Worm (Caenorhabditis elegans) whole organism, early embryonic: Measurements from ENCODE around the gene C24H10.3.

ENCODE experiments used
- aly-1 ChIP-seq: sonication (generic microtip); optimal IDR thresholded peaks from 2 replicates; lab custom pipeline; 2016; ENCODE audit warnings: missing genetic modification characterization, missing compliant biosample characterization
- ama-1 ChIP-seq: fragments of 150-350 bp; optimal IDR thresholded peaks from 2 replicates; lab custom pipeline; 2014
- ceh-13 ChIP-seq: fragments of 200-800 bp; sonication (Bioruptor generic); optimal IDR thresholded peaks from 2 replicates; lab custom pipeline; 2018; ENCODE audit warnings: mild to moderate bottlenecking, missing genetic modification characterization, missing compliant biosample characterization
- ceh-36 ChIP-seq: sonication (generic microtip); optimal IDR thresholded peaks from 2 replicates; lab custom pipeline; 2016; ENCODE audit warnings: missing genetic modification characterization, inconsistent platforms, missing compliant biosample characterization
- ets-7 ChIP-seq: sonication (generic microtip); optimal IDR thresholded peaks from 2 replicates; lab custom pipeline; 2016; ENCODE audit warnings: missing genotype, missing genetic modification characterization, missing compliant biosample characterization
- hmg-4 ChIP-seq: fragments of 200-800 bp; sonication (Bioruptor generic); optimal IDR thresholded peaks from 2 replicates; lab custom pipeline; 2018; ENCODE audit warnings: mild to moderate bottlenecking, missing genetic modification characterization, missing compliant biosample characterization
- pes-1 ChIP-seq: fragments of 200-800 bp; sonication (Bioruptor generic); IDR thresholded peaks from 2 replicates; pipeline ENCODE4 v1.3.6; 2022; ENCODE audit warnings: missing genetic modification reagents, missing genetic modification characterization, missing compliant biosample characterization
- scrt-1 ChIP-seq: fragments of 200-800 bp; sonication (Bioruptor generic); IDR thresholded peaks from 2 replicates; pipeline ENCODE4 v1.3.6; 2022; ENCODE audit warnings: missing genetic modification characterization, missing compliant biosample characterization
- sea-1 ChIP-seq: fragments of 200-800 bp; sonication (Bioruptor generic); conservative IDR thresholded peaks from 2 replicates; pipeline ENCODE4 v1.3.6; 2022; ENCODE audit warnings: missing genetic modification characterization, missing compliant biosample characterization
- tbx-11 ChIP-seq: fragments of 200-800 bp; sonication (Bioruptor generic); IDR thresholded peaks from 2 replicates; pipeline ENCODE4 v1.3.6; 2022; ENCODE audit warnings: missing genetic modification characterization, missing compliant biosample characterization

- no peak for TF ChIP-seq ama-1 (lab: Kevin White, UChicago)
- TF ChIP-seq sea-1, result no peak
- no peak for TF ChIP-seq tbx-11 (GFP tag; lab: Robert Waterston, UW)
- TF ChIP-seq ceh-36 (tag; lab: Kevin White, UChicago), result no peak
- no peak for TF ChIP-seq scrt-1 (GFP tag; lab: Robert Waterston, UW)
- no peak for TF ChIP-seq aly-1 (tag; lab: Kevin White, UChicago)
- TF ChIP-seq hmg-4 (GFP tag; lab: Kevin White, UChicago), result no peak
- no peak for TF ChIP-seq pes-1 (GFP tag; lab: Robert Waterston, UW)
- TF ChIP-seq ets-7, result no peak
- TF ChIP-seq ceh-13 (GFP tag; lab: Kevin White, UChicago), result no peak
Measured at ce11 chrX:5109130-5109529, 48.3 kb downstream of the C24H10.3 start, which contains the start of gene C42D8.1.
